Fruit fly (Drosophila melanogaster) whole organism, embryonic: ENCODE results near the gene CG17572.

ENCODE experiments used
- Atf6 ChIP-seq: fragments of 200-800 bp; sonication (Bioruptor generic); IDR thresholded peaks from 2 replicates; pipeline ENCODE4 v1.3.6; 2022; ENCODE audit warnings: missing biosample characterization, missing genetic modification characterization
- BEAF-32 ChIP-seq: fragments of 200-800 bp; sonication (Bioruptor generic); optimal IDR thresholded peaks from 3 replicates; lab custom pipeline; 2017; ENCODE audit warnings: missing biosample characterization, missing genetic modification characterization, mild to moderate bottlenecking, moderate library complexity, missing genetic modification reagents
- Bdp1 ChIP-seq: fragments of 200-800 bp; sonication (Bioruptor generic); optimal IDR thresholded peaks from 3 replicates; lab custom pipeline; 2016; ENCODE audit warnings: missing biosample characterization, missing genetic modification characterization
- BtbVII ChIP-seq: fragments of 200-800 bp; sonication (Bioruptor generic); optimal IDR thresholded peaks from 3 replicates; lab custom pipeline; 2017; ENCODE audit warnings: missing biosample characterization, mild to moderate bottlenecking, missing genetic modification characterization
- CG10209 ChIP-seq: fragments of 200-800 bp; sonication (Bioruptor generic); optimal IDR thresholded peaks from 3 replicates; lab custom pipeline; 2017; ENCODE audit warnings: missing biosample characterization, mild to moderate bottlenecking, missing genetic modification characterization, missing genetic modification reagents
- CG10267 ChIP-seq: fragments of 200-800 bp; sonication (Bioruptor generic); optimal IDR thresholded peaks from 2 replicates; lab custom pipeline; 2018; ENCODE audit warnings: missing biosample characterization, mild to moderate bottlenecking, missing genetic modification characterization, moderate library complexity
- CG11504 ChIP-seq: fragments of 200-800 bp; sonication (Bioruptor generic); optimal IDR thresholded peaks from 3 replicates; lab custom pipeline; 2019; ENCODE audit warnings: missing biosample characterization, mild to moderate bottlenecking, missing genetic modification characterization, moderate library complexity
- CG12236 ChIP-seq: fragments of 200-800 bp; sonication (Bioruptor generic); optimal IDR thresholded peaks from 2 replicates; lab custom pipeline; 2016; ENCODE audit warnings: missing biosample characterization, missing genetic modification characterization
- CG13424 ChIP-seq: fragments of 200-800 bp; sonication (Bioruptor generic); optimal IDR thresholded peaks from 2 replicates; lab custom pipeline; 2019; ENCODE audit warnings: missing biosample characterization, mild to moderate bottlenecking, missing genetic modification characterization, moderate library complexity
- CG14667 ChIP-seq: fragments of 200-800 bp; sonication (Bioruptor generic); IDR thresholded peaks from 2 replicates; pipeline ENCODE4 v1.3.6; 2022; ENCODE audit warnings: missing biosample characterization, missing genetic modification characterization
- CG15514 ChIP-seq: fragments of 200-800 bp; sonication (Bioruptor generic); optimal IDR thresholded peaks from 3 replicates; lab custom pipeline; 2017; ENCODE audit warnings: missing biosample characterization, missing genetic modification characterization, mild to moderate bottlenecking, moderate library complexity, missing genetic modification reagents
- CG1647 ChIP-seq: fragments of 200-800 bp; sonication (Bioruptor generic); optimal IDR thresholded peaks from 3 replicates; lab custom pipeline; 2016; ENCODE audit warnings: missing biosample characterization, missing genetic modification characterization
- CG17361 ChIP-seq: fragments of 200-800 bp; sonication (Bioruptor generic); IDR thresholded peaks from 3 replicates; pipeline ENCODE4 v1.3.6; 2022; ENCODE audit warnings: missing biosample characterization, missing genetic modification characterization
- CG17829 ChIP-seq: fragments of 200-800 bp; optimal IDR thresholded peaks from 2 replicates; lab custom pipeline; 2019; ENCODE audit warnings: missing biosample characterization, mild to moderate bottlenecking, missing genetic modification characterization, moderate library complexity
- CG2712 ChIP-seq: fragments of 200-800 bp; optimal IDR thresholded peaks from 3 replicates; lab custom pipeline; 2019; ENCODE audit warnings: missing biosample characterization, mild to moderate bottlenecking, missing genetic modification characterization, moderate library complexity
- CG32532 ChIP-seq: fragments of 200-800 bp; sonication (Bioruptor generic); IDR thresholded peaks from 2 replicates; pipeline ENCODE4 v1.3.6; 2022; ENCODE audit warnings: missing biosample characterization, missing genetic modification characterization
- CG33213 ChIP-seq: fragments of 200-800 bp; sonication (Bioruptor generic); optimal IDR thresholded peaks from 3 replicates; lab custom pipeline; 2016; ENCODE audit warnings: missing biosample characterization, missing genetic modification characterization
- CG34376 ChIP-seq: fragments of 200-800 bp; sonication (Bioruptor generic); optimal IDR thresholded peaks from 2 replicates; lab custom pipeline; 2018; ENCODE audit warnings: missing biosample characterization, mild to moderate bottlenecking, missing genetic modification characterization
- CG7987 ChIP-seq: fragments of 200-800 bp; sonication (Bioruptor generic); optimal IDR thresholded peaks from 2 replicates; lab custom pipeline; 2018; ENCODE audit warnings: missing biosample characterization, mild to moderate bottlenecking, missing genetic modification characterization, moderate library complexity
- CG8089 ChIP-seq: fragments of 200-800 bp; sonication (Bioruptor generic); optimal IDR thresholded peaks from 3 replicates; lab custom pipeline; 2016; ENCODE audit warnings: missing biosample characterization, missing genetic modification characterization
- CG9215 ChIP-seq: fragments of 200-800 bp; sonication (Bioruptor generic); IDR thresholded peaks from 2 replicates; pipeline ENCODE4 v1.3.6; 2022; ENCODE audit warnings: missing biosample characterization, missing genetic modification characterization
- CG9876 ChIP-seq: fragments of 200-800 bp; sonication (Bioruptor generic); optimal IDR thresholded peaks from 2 replicates; lab custom pipeline; 2016; ENCODE audit warnings: missing biosample characterization, missing genetic modification characterization
- CrebB ChIP-seq: fragments of 200-800 bp; sonication (Bioruptor generic); optimal IDR thresholded peaks from 3 replicates; lab custom pipeline; 2018; ENCODE audit warnings: missing biosample characterization, mild to moderate bottlenecking, missing genetic modification characterization
- D19A ChIP-seq: fragments of 200-800 bp; optimal IDR thresholded peaks from 3 replicates; lab custom pipeline; 2019; ENCODE audit warnings: missing biosample characterization, mild to moderate bottlenecking, missing genetic modification characterization, moderate library complexity
- Dll ChIP-seq: fragments of 200-800 bp; sonication (Bioruptor generic); IDR thresholded peaks from 4 replicates; pipeline ENCODE4 v1.3.6; 2022; ENCODE audit warnings: missing biosample characterization, missing genetic modification characterization; ENCODE audit not compliant: partially characterized antibody
- Dp ChIP-seq: fragments of 200-800 bp; sonication (Bioruptor generic); optimal IDR thresholded peaks from 2 replicates; lab custom pipeline; 2018; ENCODE audit warnings: missing biosample characterization, mild to moderate bottlenecking, missing genetic modification characterization, moderate library complexity
- Eip74EF ChIP-seq, 2 experiments: fragments of 200-800 bp in 1 of 2; fragments of >200 bp in 1 of 2; sonication (Bioruptor generic) in 1 of 2; optimal IDR thresholded peaks; 2 replicates each; lab custom pipeline; 2017 to 2019; ENCODE audit warnings: missing biosample characterization in 2 of 2, missing genetic modification characterization in 2 of 2, mild to moderate bottlenecking in 1 of 2, moderate library complexity in 1 of 2
- GATAe ChIP-seq: fragments of 200-800 bp; sonication (Bioruptor generic); conservative IDR thresholded peaks from 2 replicates; pipeline ENCODE4 v1.3.6; 2022; ENCODE audit warnings: missing biosample characterization, missing genetic modification characterization
- HLH4C ChIP-seq: fragments of 200-800 bp; sonication (Bioruptor generic); IDR thresholded peaks from 3 replicates; pipeline ENCODE4 v1.3.6; 2022; ENCODE audit warnings: missing biosample characterization, missing genetic modification characterization; ENCODE audit not compliant: partially characterized antibody
- HmgZ ChIP-seq: fragments of 200-800 bp; sonication (Bioruptor generic); optimal IDR thresholded peaks from 2 replicates; lab custom pipeline; 2018; ENCODE audit warnings: missing biosample characterization, mild to moderate bottlenecking, missing genetic modification characterization
- Hmr ChIP-seq: fragments of 200-800 bp; sonication (Bioruptor generic); optimal IDR thresholded peaks from 3 replicates; lab custom pipeline; 2017; ENCODE audit warnings: mild to moderate bottlenecking, missing biosample characterization, missing genetic modification reagents, missing genetic modification characterization
- Lhr ChIP-seq: fragments of 200-800 bp; sonication (Bioruptor generic); optimal IDR thresholded peaks from 3 replicates; lab custom pipeline; 2017; ENCODE audit warnings: mild to moderate bottlenecking, missing biosample characterization, missing genetic modification reagents, missing genetic modification characterization
- Mad ChIP-seq: fragments of 200-800 bp; sonication (Bioruptor generic); optimal IDR thresholded peaks from 2 replicates; lab custom pipeline; 2016; ENCODE audit warnings: missing biosample characterization, missing genetic modification characterization
- NC2β ChIP-seq: fragments of 200-800 bp; sonication (Bioruptor generic); optimal IDR thresholded peaks from 2 replicates; lab custom pipeline; 2016; ENCODE audit warnings: missing biosample characterization, missing genetic modification characterization
- Rfx ChIP-seq: fragments of 200-800 bp; sonication (Bioruptor generic); IDR thresholded peaks from 2 replicates; pipeline ENCODE4 v1.3.6; 2022; ENCODE audit warnings: missing biosample characterization, missing genetic modification characterization
- Side ChIP-seq: fragments of 200-800 bp; sonication (Bioruptor generic); optimal IDR thresholded peaks from 2 replicates; lab custom pipeline; 2016; ENCODE audit warnings: missing biosample characterization, missing genetic modification characterization
- Spps ChIP-seq: fragments of 200-800 bp; sonication (Bioruptor generic); optimal IDR thresholded peaks from 2 replicates; lab custom pipeline; 2018; ENCODE audit warnings: missing biosample characterization, mild to moderate bottlenecking, missing genetic modification characterization
- Ssrp ChIP-seq: fragments of 200-800 bp; sonication (Bioruptor generic); optimal IDR thresholded peaks from 2 replicates; lab custom pipeline; 2018; ENCODE audit warnings: missing biosample characterization, mild to moderate bottlenecking, missing genetic modification characterization, moderate library complexity
- ara ChIP-seq: fragments of 200-800 bp; sonication (Bioruptor generic); IDR thresholded peaks from 2 replicates; pipeline ENCODE4 v1.3.6; 2022; ENCODE audit warnings: missing biosample characterization, missing genetic modification characterization
- cato ChIP-seq: fragments of 200-800 bp; sonication (Bioruptor generic); optimal IDR thresholded peaks from 2 replicates; lab custom pipeline; 2016; ENCODE audit warnings: missing biosample characterization, missing genetic modification characterization, borderline replicate concordance
- fru ChIP-seq: fragments of >200 bp; optimal IDR thresholded peaks from 2 replicates; lab custom pipeline; 2017
- gcm ChIP-seq: fragments of 200-800 bp; sonication (Bioruptor generic); optimal IDR thresholded peaks from 2 replicates; lab custom pipeline; 2019; ENCODE audit warnings: missing biosample characterization, mild to moderate bottlenecking, missing genetic modification characterization, moderate library complexity
- hkb ChIP-seq, 2 experiments: fragments of 200-800 bp in 1 of 2; fragments of >200 bp in 1 of 2; sonication (Bioruptor generic) in 1 of 2; IDR thresholded peaks in 1 of 2; optimal IDR thresholded peaks in 1 of 2; 2 replicates each; pipeline versions ENCODE4 v1.3.6 to Lab custom; 2017 to 2022; ENCODE audit warnings: missing biosample characterization in 1 of 2, missing genetic modification characterization in 1 of 2
- nom ChIP-seq: fragments of 200-800 bp; sonication (Bioruptor generic); optimal IDR thresholded peaks from 2 replicates; lab custom pipeline; 2017; ENCODE audit warnings: missing biosample characterization, missing genetic modification characterization, mild to moderate bottlenecking, moderate library complexity, missing genetic modification reagents
- rib ChIP-seq: fragments of 200-800 bp; sonication (Bioruptor generic); IDR thresholded peaks from 2 replicates; pipeline ENCODE4 v1.3.6; 2022; ENCODE audit warnings: missing biosample characterization, missing genetic modification characterization
- sug ChIP-seq: fragments of 200-800 bp; optimal IDR thresholded peaks from 2 replicates; lab custom pipeline; 2019; ENCODE audit warnings: missing biosample characterization, mild to moderate bottlenecking, missing genetic modification characterization, moderate library complexity
- tap ChIP-seq: fragments of 200-800 bp; optimal IDR thresholded peaks from 3 replicates; lab custom pipeline; 2019; ENCODE audit warnings: missing biosample characterization, mild to moderate bottlenecking, missing genetic modification characterization, moderate library complexity
- z ChIP-seq: fragments of 200-800 bp; sonication (Bioruptor generic); IDR thresholded peaks from 3 replicates; pipeline ENCODE4 v1.3.6; 2022; ENCODE audit warnings: missing biosample characterization, missing genetic modification characterization

The CG17572 gene

dm6 chr2L:19053860-19054515 is 20.0 kb downstream of the CG17572 start, which contains the start of gene CG10492:
CG10492 (plus strand) TSS chr2L:19054078.
- no peak for TF ChIP-seq gcm
- no peak for TF ChIP-seq cato (GFP tag; lab: Kevin White, UChicago)
- peak; percentile 23 for TF ChIP-seq CG17829 (tag; lab: Kevin White, UChicago)
- no peak for TF ChIP-seq CG1647 (GFP tag; lab: Kevin White, UChicago)
- peak; percentile 34; the same call in 1 of the 2 replicates for TF ChIP-seq CG32532 (GFP tag; lab: Robert Waterston, UW)
- TF ChIP-seq CG9876 (GFP tag; lab: Kevin White, UChicago): no peak
- peak; percentile 49 for TF ChIP-seq sug (tag; lab: Kevin White, UChicago)
- TF ChIP-seq nom: peak; percentile 28
- TF ChIP-seq Bdp1 (GFP tag; lab: Kevin White, UChicago): no peak
- TF ChIP-seq CG10209 (GFP tag; lab: Kevin White, UChicago): no peak
- TF ChIP-seq rib (GFP tag; lab: Robert Waterston, UW): peak; percentile 69; the same call in 1 of the 2 replicates
- peak; percentile 27; the same call in 1 of the 2 replicates for TF ChIP-seq Rfx (GFP tag; lab: Robert Waterston, UW)
- no peak for TF ChIP-seq ara (GFP tag; lab: Robert Waterston, UW)
- TF ChIP-seq CG15514: no peak
- TF ChIP-seq HLH4C (GFP tag; lab: Robert Waterston, UW): peak; percentile 27; the same call in 1 of the 3 replicates
- no peak for TF ChIP-seq Eip74EF (GFP tag; optimal IDR thresholded peaks at IDR 0.05; lab: Kevin White, UChicago)
- no peak for TF ChIP-seq CG12236 (GFP tag; lab: Kevin White, UChicago)
- TF ChIP-seq z (GFP tag; lab: Robert Waterston, UW): 0 out of 3 replicates have a peak, but pooled peaks have one; percentile 14
- no peak for TF ChIP-seq CG13424
- peak; percentile 23; the same call in 1 of the 3 replicates for TF ChIP-seq CG17361 (GFP tag; lab: Robert Waterston, UW)
- 0 out of 4 replicates have a peak, but pooled peaks have one; percentile 39 for TF ChIP-seq Dll (GFP tag; lab: Robert Waterston, UW)
- TF ChIP-seq CG9215 (GFP tag; lab: Robert Waterston, UW): no peak
- peak; percentile 73 for TF ChIP-seq hkb (optimal IDR thresholded peaks at IDR 0.05; lab: Kevin White, UChicago)
- no peak for TF ChIP-seq hkb (GFP tag; IDR thresholded peaks at IDR 0.05; lab: Robert Waterston, UW)
- peak; percentile 35 for TF ChIP-seq CG33213
- no peak for TF ChIP-seq CG7987
- TF ChIP-seq BtbVII (GFP tag; lab: Kevin White, UChicago): no peak
- TF ChIP-seq fru: peak; percentile 44
- peak; percentile 93 for TF ChIP-seq Dp (GFP tag; lab: Kevin White, UChicago)
- no peak for TF ChIP-seq GATAe (GFP tag; lab: Robert Waterston, UW)
- no peak for TF ChIP-seq CG14667
- TF ChIP-seq CG10267 (tag; lab: Kevin White, UChicago): peak; percentile 66
- no peak for TF ChIP-seq D19A
- no peak for TF ChIP-seq CG34376 (GFP tag; lab: Kevin White, UChicago)
- no peak for TF ChIP-seq tap (tag; lab: Kevin White, UChicago)
- TF ChIP-seq CrebB (tag; lab: Kevin White, UChicago): peak; percentile 36
- no peak for TF ChIP-seq CG8089 (GFP tag; lab: Kevin White, UChicago)
- no peak for TF ChIP-seq Mad (GFP tag; lab: Kevin White, UChicago)
- TF ChIP-seq Lhr (GFP tag; lab: Kevin White, UChicago): peak; percentile 84
- no peak for TF ChIP-seq Spps (tag; lab: Kevin White, UChicago)
- no peak for TF ChIP-seq Atf6
- no peak for TF ChIP-seq NC2β
- no peak for TF ChIP-seq Side (GFP tag; lab: Kevin White, UChicago)
- TF ChIP-seq CG11504 (tag; lab: Kevin White, UChicago): peak; percentile 26
- TF ChIP-seq HmgZ (tag; lab: Kevin White, UChicago): peak; percentile 15
- TF ChIP-seq Hmr (GFP tag; lab: Kevin White, UChicago): peak; percentile 19
- no peak for TF ChIP-seq Ssrp (tag; lab: Kevin White, UChicago)
- TF ChIP-seq CG2712 (tag; lab: Kevin White, UChicago): peak; percentile 24
- peak; percentile 60 for TF ChIP-seq BEAF-32 (GFP tag; lab: Kevin White, UChicago)
